Worm (Caenorhabditis elegans): ENCODE measurements around the gene T05C12.1.

DNA sequence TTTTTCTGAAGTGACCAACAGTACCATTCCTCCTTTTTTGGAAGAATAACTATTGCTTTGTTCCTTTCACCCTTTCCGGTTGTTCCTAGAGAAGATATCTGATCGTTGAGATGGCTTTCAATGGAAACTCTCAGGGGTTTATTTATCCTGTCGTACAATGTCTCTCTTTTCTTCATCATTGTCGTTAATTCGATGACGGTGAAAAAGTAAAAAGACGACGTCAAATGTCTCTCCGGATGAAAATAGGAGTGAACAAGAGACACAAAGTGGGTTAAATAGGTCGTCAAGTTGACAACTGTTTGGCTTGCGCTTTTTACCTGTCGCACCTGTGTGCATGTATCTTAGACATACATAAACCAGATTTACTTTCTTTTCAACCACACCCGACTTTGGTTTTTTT lies 20.4 kb downstream of the T05C12.1 start:
- no peak for TF ChIP-seq aly-2 (tag; optimal IDR thresholded peaks at IDR 0.05)
- no peak for TF ChIP-seq ceh-16 (tag; optimal IDR thresholded peaks at IDR 0.05)
- TF ChIP-seq pha-4 (tag; optimal IDR thresholded peaks at IDR 0.05), result no peak
- no peak for TF ChIP-seq nfya-1 (tag; optimal IDR thresholded peaks at IDR 0.05; ENCODE audit: insufficient read depth)

All from whole organism, L3 larva.